Worm (Caenorhabditis elegans): ENCODE measurements around the gene nhr-36.

Gene nhr-36

DNA sequence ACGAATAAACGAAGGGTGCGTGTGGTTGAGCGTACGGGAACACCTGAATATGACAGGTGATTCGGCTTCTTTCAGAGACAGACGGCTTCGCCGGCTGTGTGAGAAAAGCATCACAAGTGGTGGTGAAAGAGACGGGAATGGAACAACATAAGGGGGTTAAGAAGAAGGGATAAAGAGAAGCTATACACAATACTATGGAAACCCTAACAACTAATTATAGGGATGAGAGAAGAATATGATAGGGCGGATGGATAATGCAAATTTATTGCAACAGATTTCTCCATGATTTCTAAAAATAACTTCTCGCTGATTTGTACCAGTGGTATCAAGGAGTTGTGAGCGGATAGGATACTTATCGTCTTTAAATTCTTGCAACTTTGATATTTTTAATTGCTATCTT is 20.7 kb upstream of the nhr-36 start, which contains the start of gene hlh-10:
TSS of gene hlh-10 (minus strand) at position 101 of the 400 bp plus-strand sequence.
- peak; percentile 9 for TF ChIP-seq dsc-1 (tag; optimal IDR thresholded peaks at IDR 0.05)
- no peak for TF ChIP-seq C04F5.9 (tag; optimal IDR thresholded peaks at IDR 0.05)

DNA sequence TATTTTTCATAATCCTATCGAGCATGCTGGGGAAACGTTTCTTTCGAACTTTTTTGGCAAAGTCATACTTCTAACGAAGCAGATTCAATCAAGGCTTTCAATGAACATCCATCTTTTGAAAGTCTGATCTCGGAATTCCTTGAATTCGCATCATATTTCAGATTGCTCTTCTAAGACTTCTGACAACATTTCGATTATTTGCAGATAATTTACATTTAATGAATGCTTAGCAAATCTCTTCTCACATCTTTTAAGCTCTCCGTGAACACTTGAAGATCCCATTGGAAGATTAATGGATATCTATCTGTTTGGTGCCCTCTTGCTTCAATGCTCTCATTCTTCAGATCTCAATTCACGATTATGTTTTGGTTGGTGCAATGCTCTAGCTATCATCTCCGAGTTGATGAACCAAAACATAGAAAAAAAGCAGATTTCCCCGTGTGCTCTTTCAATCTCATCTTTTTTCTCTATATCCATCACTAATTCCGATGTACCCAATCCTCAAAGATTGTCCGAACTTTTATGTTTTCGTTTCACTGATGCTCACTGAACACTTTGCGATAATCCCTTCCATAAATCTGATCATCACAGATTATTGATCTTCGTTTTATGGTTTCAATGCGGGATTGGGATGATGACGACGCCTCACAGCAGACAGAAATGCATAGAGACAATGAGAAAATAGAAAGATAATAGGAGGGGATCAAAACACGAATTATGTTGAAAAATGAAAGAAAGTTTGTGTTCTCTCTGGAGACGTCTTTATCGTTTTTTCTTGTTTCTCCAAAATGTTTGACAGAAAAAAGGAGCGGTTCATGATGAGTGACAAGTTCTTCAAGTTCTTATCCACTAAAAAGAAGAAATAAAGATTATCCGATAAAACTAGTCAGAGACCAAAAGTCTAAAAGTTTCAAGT is 13.0 kb upstream of the nhr-36 start:
- peak; percentile 15 for TF ChIP-seq snu-23 (GFP tag; optimal IDR thresholded peaks at IDR 0.05)
- TF ChIP-seq unc-98 (GFP tag; IDR thresholded peaks at IDR 0.05) = no peak
- TF ChIP-seq pag-3 (tag; optimal IDR thresholded peaks at IDR 0.05; ENCODE audit: borderline replicate concordance, insufficient read depth) = no peak
- no peak for TF ChIP-seq lin-35 (GFP tag; optimal IDR thresholded peaks at IDR 0.05)
- TF ChIP-seq elt-2 (tag; optimal IDR thresholded peaks at IDR 0.05) = no peak
- no peak for TF ChIP-seq pqm-1 (tag; optimal IDR thresholded peaks at IDR 0.05)
- no peak for TF ChIP-seq ceh-63 (GFP tag; optimal IDR thresholded peaks at IDR 0.05)
- peak; percentile 68 for TF ChIP-seq nhr-71 (tag; optimal IDR thresholded peaks at IDR 0.05)
- no peak for TF ChIP-seq ceh-8 (GFP tag; optimal IDR thresholded peaks at IDR 0.05)
- TF ChIP-seq lin-15B (tag; optimal IDR thresholded peaks at IDR 0.05) = no peak
- TF ChIP-seq pax-3 (tag; optimal IDR thresholded peaks at IDR 0.05) = no peak
- no peak for TF ChIP-seq nhr-90 (tag; optimal IDR thresholded peaks at IDR 0.05; ENCODE audit: poor library complexity)
- TF ChIP-seq mdl-1 (tag; optimal IDR thresholded peaks at IDR 0.05) = no peak
- no peak for TF ChIP-seq hpl-2 (GFP tag; optimal IDR thresholded peaks at IDR 0.05)
- no peak for TF ChIP-seq nhr-84 (tag; optimal IDR thresholded peaks at IDR 0.05)
- TF ChIP-seq xbp-1 (tag; optimal IDR thresholded peaks at IDR 0.05) = no peak
- peak; percentile 9 for TF ChIP-seq mep-1 (tag; optimal IDR thresholded peaks at IDR 0.05)
- no peak for TF ChIP-seq aha-1 (tag; optimal IDR thresholded peaks at IDR 0.05)
- TF ChIP-seq ceh-88 (GFP tag; IDR thresholded peaks at IDR 0.05) = no peak
- TF ChIP-seq lin-13 (GFP tag; optimal IDR thresholded peaks at IDR 0.05) = no peak
- no peak for TF ChIP-seq snpc-4 (tag; optimal IDR thresholded peaks at IDR 0.05)
- no peak for TF ChIP-seq sup-37 (GFP tag; optimal IDR thresholded peaks at IDR 0.05)
- no peak for TF ChIP-seq fkh-4 (tag; optimal IDR thresholded peaks at IDR 0.05; ENCODE audit: borderline replicate concordance)
- TF ChIP-seq nhr-19 (GFP tag; conservative IDR thresholded peaks at IDR 0.05) = no peak
- TF ChIP-seq ces-1 (GFP tag; optimal IDR thresholded peaks at IDR 0.05) = no peak
- TF ChIP-seq lin-39 (tag; optimal IDR thresholded peaks at IDR 0.05) = no peak
- TF ChIP-seq Y116A8C.19 (tag; optimal IDR thresholded peaks at IDR 0.05; ENCODE audit: borderline replicate concordance) = no peak
- TF ChIP-seq vab-15 (tag; optimal IDR thresholded peaks at IDR 0.05) = no peak
- TF ChIP-seq nhr-85 (tag) = peak; percentile 75
- no peak for TF ChIP-seq hlh-17 (GFP tag; optimal IDR thresholded peaks at IDR 0.05; ENCODE audit: borderline replicate concordance)
- TF ChIP-seq blmp-1 (tag; optimal IDR thresholded peaks at IDR 0.05) = peak; percentile 68
- peak; percentile 68 for TF ChIP-seq dsc-1 (tag; optimal IDR thresholded peaks at IDR 0.05)
- no peak for TF ChIP-seq jun-1 (tag; optimal IDR thresholded peaks at IDR 0.05)
- TF ChIP-seq egl-13 (tag; optimal IDR thresholded peaks at IDR 0.05) = no peak
- no peak for TF ChIP-seq swsn-7 (tag; optimal IDR thresholded peaks at IDR 0.05)
- TF ChIP-seq C04F5.9 (tag; optimal IDR thresholded peaks at IDR 0.05) = no peak
- TF ChIP-seq mab-9 (GFP tag; IDR thresholded peaks at IDR 0.05) = no peak
- no peak for TF ChIP-seq F16B12.6 (tag; optimal IDR thresholded peaks at IDR 0.05)
- TF ChIP-seq nhr-11 (tag; optimal IDR thresholded peaks at IDR 0.05) = no peak
- no peak for TF ChIP-seq ztf-11 (tag; optimal IDR thresholded peaks at IDR 0.05)
- no peak for TF ChIP-seq nhr-47 (tag; optimal IDR thresholded peaks at IDR 0.05)
- TF ChIP-seq alr-1 (tag; optimal IDR thresholded peaks at IDR 0.05; ENCODE audit: borderline replicate concordance) = no peak
- TF ChIP-seq ceh-82 (tag; optimal IDR thresholded peaks at IDR 0.05) = no peak
- TF ChIP-seq unc-130 (tag; optimal IDR thresholded peaks at IDR 0.05) = no peak
- TF ChIP-seq efl-3 (GFP tag; optimal IDR thresholded peaks at IDR 0.05) = no peak
- no peak for TF ChIP-seq nhr-77 (tag; optimal IDR thresholded peaks at IDR 0.05)
- peak in 1 of 6 experiments; percentile 48 for TF ChIP-seq elt-3 (tag; optimal IDR thresholded peaks at IDR 0.05)
- TF ChIP-seq C16A3.4 (tag; optimal IDR thresholded peaks at IDR 0.05) = no peak
